Fruit fly (Drosophila melanogaster) whole organism, embryonic: ENCODE measurements around the gene Cad99C.

Experiments used
- CG10462 ChIP-seq: fragments of 200-800 bp; sonication (Bioruptor generic); optimal IDR thresholded peaks from 2 replicates; lab custom pipeline; 2016; ENCODE audit warnings: missing biosample characterization, missing genetic modification characterization
- CG11093 ChIP-seq: fragments of 200-800 bp; sonication (Bioruptor generic); IDR thresholded peaks from 3 replicates; pipeline ENCODE4 v1.3.6; 2022; ENCODE audit warnings: missing biosample characterization, missing genetic modification characterization
- CG12071 ChIP-seq: fragments of 200-800 bp; sonication (Bioruptor generic); optimal IDR thresholded peaks from 3 replicates; lab custom pipeline; 2018; ENCODE audit warnings: missing biosample characterization, mild to moderate bottlenecking, missing genetic modification characterization
- CG12236 ChIP-seq: fragments of 200-800 bp; sonication (Bioruptor generic); optimal IDR thresholded peaks from 2 replicates; lab custom pipeline; 2016; ENCODE audit warnings: missing biosample characterization, missing genetic modification characterization
- CG12769 ChIP-seq: fragments of 200-800 bp; sonication (Bioruptor generic); optimal IDR thresholded peaks from 2 replicates; lab custom pipeline; 2019; ENCODE audit warnings: missing biosample characterization, mild to moderate bottlenecking, missing genetic modification characterization, moderate library complexity
- CG12942 ChIP-seq: fragments of 200-800 bp; sonication (Bioruptor generic); optimal IDR thresholded peaks from 3 replicates; lab custom pipeline; 2016; ENCODE audit warnings: missing biosample characterization, missing genetic modification characterization
- CG13123 ChIP-seq: fragments of 200-800 bp; sonication (Bioruptor generic); optimal IDR thresholded peaks from 2 replicates; lab custom pipeline; 2016; ENCODE audit warnings: missing biosample characterization, missing genetic modification characterization
- CG1647 ChIP-seq: fragments of 200-800 bp; sonication (Bioruptor generic); optimal IDR thresholded peaks from 3 replicates; lab custom pipeline; 2016; ENCODE audit warnings: missing biosample characterization, missing genetic modification characterization
- CG16863 ChIP-seq: fragments of 200-800 bp; sonication (Bioruptor generic); optimal IDR thresholded peaks from 3 replicates; lab custom pipeline; 2016; ENCODE audit warnings: missing biosample characterization, missing genetic modification characterization
- CG17186 ChIP-seq: fragments of 200-800 bp; sonication (Bioruptor generic); optimal IDR thresholded peaks from 3 replicates; lab custom pipeline; 2017; ENCODE audit warnings: missing biosample characterization, missing genetic modification reagents, missing genetic modification characterization
- CG18011 ChIP-seq: fragments of 200-800 bp; sonication (Bioruptor generic); optimal IDR thresholded peaks from 2 replicates; lab custom pipeline; 2017; ENCODE audit warnings: missing biosample characterization, missing genetic modification characterization, mild to moderate bottlenecking, moderate library complexity, missing genotype
- CG1832 ChIP-seq: fragments of 200-800 bp; sonication (Bioruptor generic); optimal IDR thresholded peaks from 2 replicates; lab custom pipeline; 2017; ENCODE audit warnings: missing biosample characterization, mild to moderate bottlenecking, missing genetic modification characterization, inconsistent platforms
- CG32532 ChIP-seq: fragments of 200-800 bp; sonication (Bioruptor generic); IDR thresholded peaks from 2 replicates; pipeline ENCODE4 v1.3.6; 2022; ENCODE audit warnings: missing biosample characterization, missing genetic modification characterization
- CG33213 ChIP-seq: fragments of 200-800 bp; sonication (Bioruptor generic); optimal IDR thresholded peaks from 3 replicates; lab custom pipeline; 2016; ENCODE audit warnings: missing biosample characterization, missing genetic modification characterization
- CG33557 ChIP-seq: fragments of 200-800 bp; sonication (Bioruptor generic); optimal IDR thresholded peaks from 2 replicates; lab custom pipeline; 2019; ENCODE audit warnings: missing biosample characterization, mild to moderate bottlenecking, missing genetic modification characterization, moderate library complexity
- CG4328 ChIP-seq: fragments of 200-800 bp; sonication (Bioruptor generic); optimal IDR thresholded peaks from 3 replicates; lab custom pipeline; 2017; ENCODE audit warnings: missing biosample characterization, missing genetic modification reagents, missing genetic modification characterization
- CG7786 ChIP-seq: fragments of 200-800 bp; sonication (Bioruptor generic); optimal IDR thresholded peaks from 2 replicates; lab custom pipeline; 2016; ENCODE audit warnings: missing biosample characterization, missing genetic modification characterization
- CG8281 ChIP-seq: fragments of 200-800 bp; sonication (Bioruptor generic); optimal IDR thresholded peaks from 2 replicates; lab custom pipeline; 2018; ENCODE audit warnings: missing biosample characterization, mild to moderate bottlenecking, missing genetic modification characterization, moderate library complexity
- CG9876 ChIP-seq: fragments of 200-800 bp; sonication (Bioruptor generic); optimal IDR thresholded peaks from 2 replicates; lab custom pipeline; 2016; ENCODE audit warnings: missing biosample characterization, missing genetic modification characterization
- CkIIα-i1 ChIP-seq: fragments of 200-800 bp; sonication (Bioruptor generic); IDR thresholded peaks from 2 replicates; pipeline ENCODE4 v1.3.6; 2022; ENCODE audit warnings: missing biosample characterization, missing genetic modification characterization
- CoRest ChIP-seq: fragments of 200-800 bp; sonication (Bioruptor generic); optimal IDR thresholded peaks from 3 replicates; lab custom pipeline; 2018; ENCODE audit warnings: missing biosample characterization, mild to moderate bottlenecking, missing genetic modification characterization, moderate library complexity
- CrebB ChIP-seq: fragments of 200-800 bp; sonication (Bioruptor generic); optimal IDR thresholded peaks from 3 replicates; lab custom pipeline; 2018; ENCODE audit warnings: missing biosample characterization, mild to moderate bottlenecking, missing genetic modification characterization
- Eip74EF ChIP-seq, 2 experiments: fragments of 200-800 bp in 1 of 2; fragments of >200 bp in 1 of 2; sonication (Bioruptor generic) in 1 of 2; optimal IDR thresholded peaks; 2 replicates each; lab custom pipeline; 2017 to 2019; ENCODE audit warnings: missing biosample characterization in 2 of 2, missing genetic modification characterization in 2 of 2, mild to moderate bottlenecking in 1 of 2, moderate library complexity in 1 of 2
- Fer1 ChIP-seq: fragments of 200-800 bp; sonication (Bioruptor generic); optimal IDR thresholded peaks from 2 replicates; lab custom pipeline; 2017; ENCODE audit warnings: missing biosample characterization, mild to moderate bottlenecking, missing genetic modification characterization
- Fer3 ChIP-seq: fragments of 200-800 bp; sonication (Bioruptor generic); optimal IDR thresholded peaks from 2 replicates; lab custom pipeline; 2018; ENCODE audit warnings: missing biosample characterization, mild to moderate bottlenecking, missing genetic modification characterization, moderate library complexity
- GATAe ChIP-seq: fragments of 200-800 bp; sonication (Bioruptor generic); conservative IDR thresholded peaks from 2 replicates; pipeline ENCODE4 v1.3.6; 2022; ENCODE audit warnings: missing biosample characterization, missing genetic modification characterization
- Gsc ChIP-seq: fragments of 200-800 bp; sonication (Bioruptor generic); IDR thresholded peaks from 2 replicates; pipeline ENCODE4 v1.3.6; 2022; ENCODE audit warnings: missing biosample characterization, missing genetic modification characterization
- HLH4C ChIP-seq: fragments of 200-800 bp; sonication (Bioruptor generic); IDR thresholded peaks from 3 replicates; pipeline ENCODE4 v1.3.6; 2022; ENCODE audit warnings: missing biosample characterization, missing genetic modification characterization; ENCODE audit not compliant: partially characterized antibody
- Max ChIP-seq: fragments of 200-800 bp; sonication (Bioruptor generic); optimal IDR thresholded peaks from 2 replicates; lab custom pipeline; 2016; ENCODE audit warnings: missing biosample characterization, mild to moderate bottlenecking, missing genetic modification characterization
- Mrtf ChIP-seq: fragments of 200-800 bp; sonication (Bioruptor generic); IDR thresholded peaks from 3 replicates; pipeline ENCODE4 v1.3.6; 2022; ENCODE audit warnings: missing biosample characterization, missing genetic modification characterization
- NC2α ChIP-seq: fragments of 200-800 bp; sonication (Bioruptor generic); optimal IDR thresholded peaks from 2 replicates; lab custom pipeline; 2016; ENCODE audit warnings: missing biosample characterization, missing genetic modification characterization
- Rfx ChIP-seq: fragments of 200-800 bp; sonication (Bioruptor generic); IDR thresholded peaks from 2 replicates; pipeline ENCODE4 v1.3.6; 2022; ENCODE audit warnings: missing biosample characterization, missing genetic modification characterization
- Side ChIP-seq: fragments of 200-800 bp; sonication (Bioruptor generic); optimal IDR thresholded peaks from 2 replicates; lab custom pipeline; 2016; ENCODE audit warnings: missing biosample characterization, missing genetic modification characterization
- Ssrp ChIP-seq: fragments of 200-800 bp; sonication (Bioruptor generic); optimal IDR thresholded peaks from 2 replicates; lab custom pipeline; 2018; ENCODE audit warnings: missing biosample characterization, mild to moderate bottlenecking, missing genetic modification characterization, moderate library complexity
- ara ChIP-seq: fragments of 200-800 bp; sonication (Bioruptor generic); IDR thresholded peaks from 2 replicates; pipeline ENCODE4 v1.3.6; 2022; ENCODE audit warnings: missing biosample characterization, missing genetic modification characterization
- en ChIP-seq: fragments of 200-800 bp; sonication (Bioruptor generic); optimal IDR thresholded peaks from 2 replicates; lab custom pipeline; 2016; ENCODE audit warnings: missing biosample characterization, missing genetic modification characterization
- kah ChIP-seq: fragments of 200-800 bp; sonication (Bioruptor generic); optimal IDR thresholded peaks from 2 replicates; lab custom pipeline; 2018; ENCODE audit warnings: missing biosample characterization, mild to moderate bottlenecking, missing genetic modification characterization
- kni ChIP-seq: fragments of 200-800 bp; sonication (Bioruptor generic); optimal IDR thresholded peaks from 3 replicates; lab custom pipeline; 2017; ENCODE audit warnings: mild to moderate bottlenecking, missing biosample characterization, missing genetic modification reagents, missing genetic modification characterization
- knrl ChIP-seq: fragments of 200-800 bp; sonication (Bioruptor generic); IDR thresholded peaks from 3 replicates; pipeline ENCODE4 v1.3.6; 2022; ENCODE audit warnings: missing biosample characterization, missing genetic modification characterization; ENCODE audit not compliant: partially characterized antibody
- mld ChIP-seq: fragments of 200-800 bp; sonication (Bioruptor generic); IDR thresholded peaks from 3 replicates; pipeline ENCODE4 v1.3.6; 2022; ENCODE audit warnings: missing biosample characterization, missing genetic modification characterization; ENCODE audit not compliant: partially characterized antibody
- nom ChIP-seq: fragments of 200-800 bp; sonication (Bioruptor generic); optimal IDR thresholded peaks from 2 replicates; lab custom pipeline; 2017; ENCODE audit warnings: missing biosample characterization, missing genetic modification characterization, mild to moderate bottlenecking, moderate library complexity, missing genetic modification reagents
- org-1 ChIP-seq: fragments of 200-800 bp; sonication (Bioruptor generic); optimal IDR thresholded peaks from 2 replicates; lab custom pipeline; 2017; ENCODE audit warnings: missing biosample characterization, missing genetic modification characterization
- pb ChIP-seq: fragments of 200-800 bp; sonication (Bioruptor generic); optimal IDR thresholded peaks from 3 replicates; lab custom pipeline; 2016; ENCODE audit warnings: missing biosample characterization, missing genetic modification characterization
- row ChIP-seq: fragments of 200-800 bp; sonication (Bioruptor generic); IDR thresholded peaks from 3 replicates; pipeline ENCODE4 v1.3.6; 2022; ENCODE audit warnings: missing biosample characterization, missing genetic modification characterization
- sens-2 ChIP-seq: fragments of 200-800 bp; sonication (Bioruptor generic); IDR thresholded peaks from 2 replicates; pipeline ENCODE4 v1.3.6; 2022; ENCODE audit warnings: missing biosample characterization, missing genetic modification characterization
- shn ChIP-seq: fragments of 200-800 bp; sonication (Bioruptor generic); optimal IDR thresholded peaks from 3 replicates; lab custom pipeline; 2016; ENCODE audit warnings: missing biosample characterization, missing genetic modification characterization
- vfl ChIP-seq: fragments of 200-800 bp; sonication (Bioruptor generic); optimal IDR thresholded peaks from 2 replicates; lab custom pipeline; 2016; ENCODE audit warnings: missing biosample characterization, missing genetic modification characterization
- zen2 ChIP-seq: fragments of 200-800 bp; sonication (Bioruptor generic); IDR thresholded peaks from 3 replicates; pipeline ENCODE4 v1.3.6; 2022; ENCODE audit warnings: missing biosample characterization, missing genetic modification characterization; ENCODE audit not compliant: partially characterized antibody
- zfh1 ChIP-seq: fragments of 200-800 bp; sonication (Bioruptor generic); IDR thresholded peaks from 3 replicates; pipeline ENCODE4 v1.3.6; 2022; ENCODE audit warnings: missing biosample characterization, missing genetic modification characterization

Gene Cad99C

DNA sequence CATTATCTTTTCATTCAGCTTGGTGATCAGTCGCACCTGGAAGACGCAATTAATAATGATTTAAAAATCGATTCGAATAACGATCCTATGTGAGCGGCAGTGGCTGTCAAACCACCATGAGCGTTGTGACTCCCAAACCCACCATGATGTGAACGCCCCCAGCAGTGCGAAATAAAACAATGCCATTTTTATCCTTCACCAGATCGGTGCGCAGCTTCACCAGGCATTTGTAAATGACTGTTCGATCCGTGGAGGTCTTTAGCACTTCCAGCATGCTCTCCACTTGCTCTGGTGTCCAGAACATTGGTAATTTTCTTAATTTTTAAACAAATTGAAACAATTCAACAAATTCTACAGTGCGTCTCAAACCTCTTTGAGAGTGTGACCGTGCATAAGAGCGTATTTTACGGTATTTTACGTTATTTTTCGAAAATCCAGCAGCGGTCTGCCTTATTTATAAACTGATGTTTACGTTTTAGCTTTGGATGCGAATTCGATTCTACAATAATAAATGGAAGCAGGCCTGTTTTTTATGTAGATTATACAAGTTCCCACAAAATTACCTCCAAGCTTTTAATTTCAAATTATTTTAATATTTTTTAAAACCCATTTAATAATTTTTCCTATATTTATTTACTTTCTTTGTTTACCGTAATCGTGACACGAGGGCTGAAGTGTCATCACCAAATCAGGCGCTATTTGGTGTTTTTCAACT lies 42.3 kb upstream of the Cad99C start, which contains the start of the genes Rnb and Drice (continued):
- TF ChIP-seq kni (GFP tag; lab: Kevin White, UChicago) (no peak), vfl (no peak), Gsc (GFP tag; lab: Robert Waterston, UW) (no peak), sens-2 (no peak), CG33557 (GFP tag; lab: Kevin White, UChicago) (peak; percentile 58), shn (GFP tag; lab: Kevin White, UChicago) (no peak), CoRest (tag; lab: Kevin White, UChicago) (peak; percentile 75), Ssrp (tag; lab: Kevin White, UChicago) (peak; percentile 18), pb (no peak), en (no peak), CG12236 (GFP tag; lab: Kevin White, UChicago) (no peak), Fer3 (tag; lab: Kevin White, UChicago) (no peak), mld (GFP tag; lab: Robert Waterston, UW) (no peak), CkIIα-i1 (no peak), CG10462 (GFP tag; lab: Kevin White, UChicago) (peak; percentile 32), CG7786 (no peak), Max (GFP tag; lab: Kevin White, UChicago) (peak; percentile 58), CG9876 (GFP tag; lab: Kevin White, UChicago) (no peak), CG13123 (GFP tag; lab: Kevin White, UChicago) (peak; percentile 43), CG1832 (no peak), Eip74EF (GFP tag; optimal IDR thresholded peaks at IDR 0.05; lab: Kevin White, UChicago) (no peak), CG33213 (GFP tag; lab: Kevin White, UChicago) (no peak), NC2α (GFP tag; lab: Kevin White, UChicago) (no peak), CG32532 (GFP tag; lab: Robert Waterston, UW) (no peak), CG4328 (peak; percentile 52), Side (no peak), knrl (GFP tag; lab: Robert Waterston, UW) (peak; percentile 66), CG12769 (no peak), Fer1 (GFP tag; lab: Kevin White, UChicago) (peak; percentile 36), zen2 (GFP tag; lab: Robert Waterston, UW) (no peak), org-1 (no peak), CG17186 (GFP tag; lab: Kevin White, UChicago) (peak; percentile 42), CG12942 (no peak), kah (GFP tag; lab: Kevin White, UChicago) (peak; percentile 50), nom (GFP tag; lab: Kevin White, UChicago) (peak; percentile 25), ara (peak; percentile 15; the same call in 1 of the 2 replicates), row (GFP tag; lab: Robert Waterston, UW) (peak; percentile 90), HLH4C (peak; percentile 55), CrebB (tag; lab: Kevin White, UChicago) (no peak), CG12071 (GFP tag; lab: Kevin White, UChicago) (no peak), CG11093 (GFP tag; lab: Robert Waterston, UW) (no peak), Mrtf (GFP tag; lab: Robert Waterston, UW) (no peak), CG16863 (GFP tag; lab: Kevin White, UChicago) (no peak), CG18011 (GFP tag; lab: Kevin White, UChicago) (no peak), CG8281 (tag; lab: Kevin White, UChicago) (peak; percentile 40), Rfx (peak; percentile 62), zfh1 (GFP tag; lab: Robert Waterston, UW) (0 out of 3 replicates have a peak, but pooled peaks have one; percentile 36), GATAe (GFP tag; lab: Robert Waterston, UW) (no peak), CG1647 (no peak)
